Worm (Caenorhabditis elegans) whole organism, L4/young adult: ENCODE results near the gene irld-18.

Source experiments
- W03F9.2 ChIP-seq: fragments of 150-350 bp; optimal IDR thresholded peaks from 2 replicates; lab custom pipeline; 2014; ENCODE audit warnings: missing biosample characterization, missing genetic modification characterization
- dao-5 ChIP-seq: sonication (generic microtip); optimal IDR thresholded peaks from 2 replicates; lab custom pipeline; 2016; ENCODE audit warnings: missing genotype, missing genetic modification characterization, moderate library complexity, missing compliant biosample characterization
- him-1 ChIP-seq: sonication (generic microtip); optimal IDR thresholded peaks from 2 replicates; lab custom pipeline; 2016; ENCODE audit warnings: missing genotype, missing genetic modification reagents, missing genetic modification characterization, missing compliant biosample characterization

Gene irld-18

ce11 chrIV:14580939-14581338, at the start of gene irld-18:
TSS of gene irld-18 (minus strand) at chrIV:14581039.
- TF ChIP-seq him-1 (tag; lab: Kevin White, UChicago): no peak

- TF ChIP-seq dao-5: no peak
- TF ChIP-seq him-1 (tag; lab: Kevin White, UChicago): no peak
- no peak for TF ChIP-seq W03F9.2 (tag; lab: Kevin White, UChicago)
Measured at ce11 chrIV:14622109-14622508, 41.3 kb upstream of the irld-18 start.

ce11 chrIV:14621117-14621516, 40.3 kb upstream of the irld-18 start:
- TF ChIP-seq dao-5 (no peak), W03F9.2 (tag; lab: Kevin White, UChicago) (no peak), him-1 (tag; lab: Kevin White, UChicago) (no peak)

ce11 chrIV:14620543-14620942, 39.7 kb upstream of the irld-18 start:
- TF ChIP-seq him-1 (tag; lab: Kevin White, UChicago): no peak
- no peak for TF ChIP-seq W03F9.2 (tag; lab: Kevin White, UChicago)
- no peak for TF ChIP-seq dao-5

- TF ChIP-seq W03F9.2 (tag; lab: Kevin White, UChicago): no peak
- TF ChIP-seq dao-5: no peak
- TF ChIP-seq him-1 (tag; lab: Kevin White, UChicago): no peak
Measured at ce11 chrIV:14620042-14620441, 39.2 kb upstream of the irld-18 start.

ce11 chrIV:14618551-14618950, 37.7 kb upstream of the irld-18 start:
- TF ChIP-seq W03F9.2 (tag; lab: Kevin White, UChicago) (no peak), him-1 (tag; lab: Kevin White, UChicago) (no peak), dao-5 (no peak)

ce11 chrIV:14617985-14618384, 37.1 kb upstream of the irld-18 start:
- TF ChIP-seq W03F9.2 (tag; lab: Kevin White, UChicago): no peak
- TF ChIP-seq him-1 (tag; lab: Kevin White, UChicago): no peak
- no peak for TF ChIP-seq dao-5

- TF ChIP-seq dao-5 (no peak), him-1 (tag; lab: Kevin White, UChicago) (no peak), W03F9.2 (tag; lab: Kevin White, UChicago) (no peak)
Measured at ce11 chrIV:14617498-14617897, 36.7 kb upstream of the irld-18 start.

ce11 chrIV:14617059-14617458, 36.2 kb upstream of the irld-18 start:
- TF ChIP-seq him-1 (tag; lab: Kevin White, UChicago) (no peak), dao-5 (no peak), W03F9.2 (tag; lab: Kevin White, UChicago) (no peak)

- no peak for TF ChIP-seq dao-5
- TF ChIP-seq him-1 (tag; lab: Kevin White, UChicago): no peak
- no peak for TF ChIP-seq W03F9.2 (tag; lab: Kevin White, UChicago)
Measured at ce11 chrIV:14616303-14616702, 35.5 kb upstream of the irld-18 start, which contains the start of gene dmd-6. TSS of gene dmd-6 (plus strand) at chrIV:14616603.

ce11 chrIV:14614176-14614740, 33.4 kb upstream of the irld-18 start:
- no peak for TF ChIP-seq dao-5
- TF ChIP-seq him-1 (tag; lab: Kevin White, UChicago): no peak
- no peak for TF ChIP-seq W03F9.2 (tag; lab: Kevin White, UChicago)

- TF ChIP-seq dao-5: no peak
- no peak for TF ChIP-seq him-1 (tag; lab: Kevin White, UChicago)
- TF ChIP-seq W03F9.2 (tag; lab: Kevin White, UChicago): no peak
Measured at ce11 chrIV:14613375-14613774, 32.5 kb upstream of the irld-18 start.

- TF ChIP-seq W03F9.2 (tag; lab: Kevin White, UChicago): no peak
- TF ChIP-seq dao-5: no peak
- TF ChIP-seq him-1 (tag; lab: Kevin White, UChicago): no peak
Measured at ce11 chrIV:14612547-14613329, 31.9 kb upstream of the irld-18 start.

- TF ChIP-seq W03F9.2 (tag; lab: Kevin White, UChicago) (no peak), him-1 (tag; lab: Kevin White, UChicago) (no peak)
Measured at ce11 chrIV:14611892-14612497, 31.2 kb upstream of the irld-18 start.
